Worm (Caenorhabditis elegans): ENCODE data around the gene tra-2.

ce11 chrII:6926054-6926453, 39.4 kb downstream of the tra-2 start:
- no peak for TF ChIP-seq ceh-62 (tag; optimal IDR thresholded peaks at IDR 0.05)
- no peak for TF ChIP-seq nhr-11 (tag; optimal IDR thresholded peaks at IDR 0.05)
- TF ChIP-seq snpc-4 (tag; optimal IDR thresholded peaks at IDR 0.05): no peak
- no peak for TF ChIP-seq F26F4.8 (GFP tag; conservative IDR thresholded peaks at IDR 0.05)
- no peak for TF ChIP-seq aly-2 (tag; optimal IDR thresholded peaks at IDR 0.05)
- no peak for TF ChIP-seq skn-1 (tag; optimal IDR thresholded peaks at IDR 0.05)
- no peak for TF ChIP-seq lir-3 (tag; optimal IDR thresholded peaks at IDR 0.05)
- TF ChIP-seq ZK546.5 (tag; optimal IDR thresholded peaks at IDR 0.05): no peak
- TF ChIP-seq ceh-28 (tag; optimal IDR thresholded peaks at IDR 0.05): no peak
- TF ChIP-seq ama-1 (optimal IDR thresholded peaks at IDR 0.05): no peak
